Worm (Caenorhabditis elegans) whole organism, late embryonic: ENCODE measurements around the gene arv-1.
A peak's percentile ranks its signal among the peaks of the same experiment; 100 is the strongest.

Experiments used
- C38D4.7 ChIP-seq: fragments of 200-800 bp; sonication (Bioruptor generic); optimal IDR thresholded peaks from 2 replicates; lab custom pipeline; 2018; ENCODE audit warnings: mild to moderate bottlenecking, missing genetic modification characterization, moderate library complexity, missing compliant biosample characterization
- K02D7.2 ChIP-seq: sonication (generic microtip); optimal IDR thresholded peaks from 2 replicates; lab custom pipeline; 2017; ENCODE audit warnings: mild to moderate bottlenecking, missing genetic modification characterization, missing compliant biosample characterization
- K09A11.1 ChIP-seq: sonication (generic microtip); optimal IDR thresholded peaks from 2 replicates; lab custom pipeline; 2017; ENCODE audit warnings: antibody characterized with exemption, mild to moderate bottlenecking, missing genetic modification characterization, missing compliant biosample characterization; ENCODE audit not compliant: insufficient read depth
- T23F11.4 ChIP-seq: fragments of 200-800 bp; sonication (Bioruptor generic); optimal IDR thresholded peaks from 2 replicates; lab custom pipeline; 2018; ENCODE audit warnings: mild to moderate bottlenecking, missing genetic modification characterization, missing compliant biosample characterization
- ahr-1 ChIP-seq: sonication (generic microtip); optimal IDR thresholded peaks from 2 replicates; lab custom pipeline; 2016; ENCODE audit warnings: missing genetic modification characterization, missing compliant biosample characterization
- ama-1 ChIP-seq: fragments of 150-350 bp; optimal IDR thresholded peaks from 2 replicates; lab custom pipeline; 2014
- ceh-18 ChIP-seq: sonication (generic microtip); optimal IDR thresholded peaks from 2 replicates; lab custom pipeline; 2016; ENCODE audit warnings: missing genetic modification characterization, missing compliant biosample characterization
- ceh-19 ChIP-seq: fragments of 200-800 bp; sonication (Bioruptor generic); optimal IDR thresholded peaks from 2 replicates; lab custom pipeline; 2018; ENCODE audit warnings: mild to moderate bottlenecking, missing genetic modification characterization, missing compliant biosample characterization
- ceh-22 ChIP-seq: sonication (generic microtip); optimal IDR thresholded peaks from 2 replicates; lab custom pipeline; 2017; ENCODE audit warnings: missing biosample characterization, missing genetic modification characterization
- ceh-24 ChIP-seq: sonication (generic microtip); optimal IDR thresholded peaks from 2 replicates; lab custom pipeline; 2016; ENCODE audit warnings: mild to moderate bottlenecking, missing genetic modification characterization, missing compliant biosample characterization
- ceh-30 ChIP-seq: fragments of 150-350 bp; optimal IDR thresholded peaks from 2 replicates; lab custom pipeline; 2014; ENCODE audit warnings: missing biosample characterization, missing genetic modification characterization
- ceh-45 ChIP-seq: fragments of 200-800 bp; sonication (Bioruptor generic); IDR thresholded peaks from 2 replicates; pipeline ENCODE4 v1.3.6; 2022; ENCODE audit warnings: missing genetic modification reagents, missing genetic modification characterization, missing compliant biosample characterization
- ceh-48 ChIP-seq: sonication (generic microtip); optimal IDR thresholded peaks from 2 replicates; lab custom pipeline; 2016; ENCODE audit warnings: missing genetic modification characterization, inconsistent platforms, missing compliant biosample characterization
- ceh-6 ChIP-seq: fragments of 200-800 bp; sonication (Bioruptor generic); optimal IDR thresholded peaks from 2 replicates; lab custom pipeline; 2018; ENCODE audit warnings: mild to moderate bottlenecking, missing genetic modification characterization, missing compliant biosample characterization
- che-1 ChIP-seq: sonication (generic microtip); optimal IDR thresholded peaks from 2 replicates; lab custom pipeline; 2016; ENCODE audit warnings: mild to moderate bottlenecking, missing genetic modification characterization, missing compliant biosample characterization
- dmd-4 ChIP-seq: sonication (generic microtip); optimal IDR thresholded peaks from 2 replicates; lab custom pipeline; 2016; ENCODE audit warnings: borderline replicate concordance, missing genetic modification characterization, missing compliant biosample characterization
- dve-1 ChIP-seq: sonication (generic microtip); optimal IDR thresholded peaks from 2 replicates; lab custom pipeline; 2017; ENCODE audit warnings: antibody characterized with exemption, mild to moderate bottlenecking, missing genetic modification characterization, missing compliant biosample characterization
- elt-2 ChIP-seq: sonication (generic microtip); optimal IDR thresholded peaks from 2 replicates; lab custom pipeline; 2016; ENCODE audit warnings: missing genetic modification reagents, missing genetic modification characterization, missing compliant biosample characterization
- ets-4 ChIP-seq: sonication (generic microtip); optimal IDR thresholded peaks from 2 replicates; lab custom pipeline; 2016; ENCODE audit warnings: missing genetic modification characterization, missing compliant biosample characterization
- eyg-1 ChIP-seq: sonication (generic microtip); optimal IDR thresholded peaks from 2 replicates; lab custom pipeline; 2016; ENCODE audit warnings: missing genotype, missing genetic modification characterization, missing compliant biosample characterization
- fax-1 ChIP-seq: sonication (generic microtip); optimal IDR thresholded peaks from 2 replicates; lab custom pipeline; 2016; ENCODE audit warnings: missing genotype, missing genetic modification characterization, missing compliant biosample characterization
- fkh-10 ChIP-seq: fragments of 150-350 bp; optimal IDR thresholded peaks from 2 replicates; lab custom pipeline; 2014; ENCODE audit warnings: missing biosample characterization, missing genetic modification reagents, missing genetic modification characterization
- fkh-6 ChIP-seq: sonication (generic microtip); optimal IDR thresholded peaks from 2 replicates; lab custom pipeline; 2016; ENCODE audit warnings: missing genetic modification characterization, missing compliant biosample characterization
- hlh-13 ChIP-seq: fragments of 200-800 bp; sonication (Bioruptor generic); optimal IDR thresholded peaks from 2 replicates; lab custom pipeline; 2018; ENCODE audit warnings: mild to moderate bottlenecking, missing genetic modification characterization, missing compliant biosample characterization
- hlh-15 ChIP-seq: sonication (generic microtip); optimal IDR thresholded peaks from 2 replicates; lab custom pipeline; 2016; ENCODE audit warnings: missing genetic modification characterization, missing compliant biosample characterization
- hlh-30 ChIP-seq: sonication (generic microtip); optimal IDR thresholded peaks from 2 replicates; lab custom pipeline; 2017; ENCODE audit warnings: antibody characterized with exemption, missing genetic modification characterization, missing compliant biosample characterization; ENCODE audit not compliant: insufficient read depth
- hlh-6 ChIP-seq: sonication (generic microtip); optimal IDR thresholded peaks from 2 replicates; lab custom pipeline; 2016; ENCODE audit warnings: missing genotype, missing genetic modification characterization, missing compliant biosample characterization
- hlh-8 ChIP-seq: sonication (generic microtip); optimal IDR thresholded peaks from 2 replicates; lab custom pipeline; 2016; ENCODE audit warnings: missing genotype, missing genetic modification characterization, missing compliant biosample characterization
- lim-6 ChIP-seq: sonication (generic microtip); optimal IDR thresholded peaks from 2 replicates; lab custom pipeline; 2016; ENCODE audit warnings: missing genetic modification characterization, missing compliant biosample characterization
- lin-11 ChIP-seq: fragments of 200-800 bp; sonication (Bioruptor generic); optimal IDR thresholded peaks from 2 replicates; lab custom pipeline; 2018; ENCODE audit warnings: mild to moderate bottlenecking, missing genetic modification characterization, missing compliant biosample characterization
- madf-2 ChIP-seq: sonication (generic microtip); optimal IDR thresholded peaks from 2 replicates; lab custom pipeline; 2017; ENCODE audit warnings: missing genetic modification characterization, missing compliant biosample characterization
- mec-3 ChIP-seq: sonication (generic microtip); optimal IDR thresholded peaks from 2 replicates; lab custom pipeline; 2016; ENCODE audit warnings: borderline replicate concordance, missing genetic modification characterization, missing compliant biosample characterization
- nhr-11 ChIP-seq: fragments of 150-350 bp; optimal IDR thresholded peaks from 2 replicates; lab custom pipeline; 2014; ENCODE audit warnings: missing biosample characterization, missing genetic modification characterization
- npax-4 ChIP-seq: sonication (generic microtip); optimal IDR thresholded peaks from 2 replicates; lab custom pipeline; 2016; ENCODE audit warnings: missing genetic modification characterization, missing compliant biosample characterization
- odd-2 ChIP-seq: sonication (generic microtip); optimal IDR thresholded peaks from 2 replicates; lab custom pipeline; 2017; ENCODE audit warnings: antibody characterized with exemption, mild to moderate bottlenecking, missing genetic modification characterization, missing compliant biosample characterization
- pag-3 ChIP-seq: sonication (generic microtip); optimal IDR thresholded peaks from 2 replicates; lab custom pipeline; 2016; ENCODE audit warnings: missing compliant biosample characterization, missing genetic modification characterization, borderline replicate concordance
- pat-9 ChIP-seq: fragments of 200-800 bp; sonication (Bioruptor generic); optimal IDR thresholded peaks from 2 replicates; lab custom pipeline; 2018; ENCODE audit warnings: mild to moderate bottlenecking, missing genetic modification characterization, moderate library complexity, missing compliant biosample characterization
- pax-1 ChIP-seq: fragments of 150-350 bp; optimal IDR thresholded peaks from 2 replicates; lab custom pipeline; 2014; ENCODE audit warnings: missing biosample characterization, missing genetic modification characterization
- pha-4 ChIP-seq: fragments of 150-350 bp; optimal IDR thresholded peaks from 2 replicates; lab custom pipeline; 2018; ENCODE audit warnings: missing biosample characterization, missing genetic modification reagents, missing genetic modification characterization
- pqm-1 ChIP-seq: sonication (generic microtip); optimal IDR thresholded peaks from 2 replicates; lab custom pipeline; 2016; ENCODE audit warnings: missing genetic modification characterization, missing compliant biosample characterization
- pros-1 ChIP-seq: fragments of 150-350 bp; optimal IDR thresholded peaks from 2 replicates; lab custom pipeline; 2014; ENCODE audit warnings: missing biosample characterization, missing genetic modification reagents, missing genetic modification characterization
- ref-2 ChIP-seq: sonication (generic microtip); optimal IDR thresholded peaks from 2 replicates; lab custom pipeline; 2016; ENCODE audit warnings: missing genetic modification characterization, missing compliant biosample characterization
- rnt-1 ChIP-seq: sonication (generic microtip); optimal IDR thresholded peaks from 2 replicates; lab custom pipeline; 2016; ENCODE audit warnings: missing genetic modification characterization, missing compliant biosample characterization
- sox-2 ChIP-seq: fragments of 200-800 bp; sonication (Bioruptor generic); IDR thresholded peaks from 2 replicates; pipeline ENCODE4 v1.3.6; 2022; ENCODE audit warnings: missing genetic modification reagents, missing genetic modification characterization, missing compliant biosample characterization
- sox-4 ChIP-seq: sonication (generic microtip); optimal IDR thresholded peaks from 2 replicates; lab custom pipeline; 2017; ENCODE audit warnings: mild to moderate bottlenecking, missing genetic modification characterization, inconsistent platforms, missing compliant biosample characterization
- tbx-2 ChIP-seq: sonication (generic microtip); optimal IDR thresholded peaks from 2 replicates; lab custom pipeline; 2016; ENCODE audit warnings: missing genetic modification characterization, missing compliant biosample characterization
- tbx-7 ChIP-seq: sonication (generic microtip); optimal IDR thresholded peaks from 2 replicates; lab custom pipeline; 2016; ENCODE audit warnings: missing genotype, missing genetic modification characterization, missing compliant biosample characterization
- ttx-3 ChIP-seq: sonication (generic microtip); optimal IDR thresholded peaks from 2 replicates; lab custom pipeline; 2016; ENCODE audit warnings: missing genetic modification reagents, missing genetic modification characterization, missing compliant biosample characterization
- unc-3 ChIP-seq, 2 experiments: fragments of 200-800 bp in 1 of 2; sonication (Bioruptor generic) in 1 of 2; sonication (generic microtip) in 1 of 2; conservative IDR thresholded peaks in 1 of 2; optimal IDR thresholded peaks in 1 of 2; 2 replicates each; pipeline versions ENCODE4 v1.3.6 to Lab custom; 2016 to 2022; ENCODE audit warnings: missing compliant biosample characterization in 2 of 2, missing genetic modification characterization in 2 of 2, missing genetic modification reagents in 1 of 2
- unc-42 ChIP-seq: sonication (generic microtip); optimal IDR thresholded peaks from 2 replicates; lab custom pipeline; 2016; ENCODE audit warnings: missing genotype, missing genetic modification characterization, missing compliant biosample characterization
- unc-55 ChIP-seq: sonication (generic microtip); optimal IDR thresholded peaks from 2 replicates; lab custom pipeline; 2017; ENCODE audit warnings: missing biosample characterization, missing genetic modification reagents, missing genetic modification characterization
- unc-86 ChIP-seq: sonication (generic microtip); optimal IDR thresholded peaks from 2 replicates; lab custom pipeline; 2016; ENCODE audit warnings: missing genetic modification characterization, missing compliant biosample characterization
- zip-5 ChIP-seq: sonication (generic microtip); optimal IDR thresholded peaks from 2 replicates; lab custom pipeline; 2016; ENCODE audit warnings: missing genetic modification characterization, missing compliant biosample characterization
- ztf-16 ChIP-seq: sonication (generic microtip); optimal IDR thresholded peaks from 2 replicates; lab custom pipeline; 2017; ENCODE audit warnings: missing genetic modification characterization, missing compliant biosample characterization

The arv-1 gene

DNA sequence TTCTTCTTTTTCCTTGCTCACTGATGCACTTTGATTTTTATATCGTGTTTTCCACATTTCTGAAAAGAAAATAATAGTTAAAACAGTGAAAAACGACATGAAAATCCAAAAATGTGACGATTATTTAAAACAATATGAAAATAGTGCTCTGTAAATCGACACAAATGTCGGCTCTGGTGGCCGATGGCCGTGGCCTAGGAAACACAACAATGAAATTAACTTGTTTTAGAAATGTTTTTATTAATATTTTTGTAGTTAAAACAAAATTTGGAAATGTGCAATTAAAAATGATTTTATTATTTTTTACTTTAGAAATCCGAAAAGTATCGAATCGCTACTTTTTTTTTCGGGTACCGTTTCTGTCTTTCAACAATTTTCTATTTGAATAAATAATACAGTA lies at the start of gene arv-1:
Gene arv-1 (minus strand): TSS at position 65 of the 400 bp plus-strand sequence.
- no peak for TF ChIP-seq ttx-3 (tag; lab: Kevin White, UChicago)
- TF ChIP-seq lim-6 (tag; lab: Kevin White, UChicago), result no peak
- no peak for TF ChIP-seq ama-1 (lab: Kevin White, UChicago)
- TF ChIP-seq rnt-1 (tag; lab: Kevin White, UChicago), result no peak
- TF ChIP-seq nhr-11 (tag; lab: Kevin White, UChicago), result no peak
- TF ChIP-seq dmd-4 (tag; lab: Kevin White, UChicago), result no peak
- no peak for TF ChIP-seq lin-11 (tag; lab: Kevin White, UChicago)
- TF ChIP-seq zip-5 (tag; lab: Kevin White, UChicago), result peak; percentile 54
- TF ChIP-seq K09A11.1 (tag; lab: Kevin White, UChicago), result no peak
- TF ChIP-seq pha-4 (tag; lab: Kevin White, UChicago), result no peak
- TF ChIP-seq pag-3 (tag; lab: Kevin White, UChicago), result no peak
- TF ChIP-seq fax-1, result peak; percentile 36
- TF ChIP-seq ref-2 (tag; lab: Kevin White, UChicago), result peak; percentile 24
- TF ChIP-seq pax-1 (tag; lab: Kevin White, UChicago), result no peak
- TF ChIP-seq madf-2, result no peak
- TF ChIP-seq unc-3 (GFP tag; conservative IDR thresholded peaks at IDR 0.05; lab: Robert Waterston, UW), result no peak
- TF ChIP-seq unc-3 (tag; optimal IDR thresholded peaks at IDR 0.05; lab: Kevin White, UChicago), result no peak
- TF ChIP-seq elt-2 (tag; lab: Kevin White, UChicago), result peak; percentile 19
- no peak for TF ChIP-seq fkh-6 (tag; lab: Kevin White, UChicago)
- no peak for TF ChIP-seq ceh-30 (tag; lab: Kevin White, UChicago)
- TF ChIP-seq eyg-1 (tag; lab: Kevin White, UChicago), result no peak
- TF ChIP-seq npax-4 (tag; lab: Kevin White, UChicago), result no peak
- TF ChIP-seq ceh-24, result no peak
- TF ChIP-seq sox-2 (GFP tag; lab: Robert Waterston, UW), result 0 out of 2 replicates have a peak, but pooled peaks have one; percentile 22
- TF ChIP-seq che-1, result no peak
- peak; percentile 65 for TF ChIP-seq hlh-8 (tag; lab: Kevin White, UChicago)
- TF ChIP-seq hlh-6 (tag; lab: Kevin White, UChicago), result no peak
- TF ChIP-seq hlh-13, result no peak
- TF ChIP-seq C38D4.7 (GFP tag; lab: Kevin White, UChicago), result peak; percentile 26
- no peak for TF ChIP-seq ceh-18 (tag; lab: Kevin White, UChicago)
- TF ChIP-seq K02D7.2, result no peak
- TF ChIP-seq hlh-15, result no peak
- TF ChIP-seq ceh-19 (GFP tag; lab: Kevin White, UChicago), result no peak
- no peak for TF ChIP-seq hlh-30 (tag; lab: Kevin White, UChicago)
- TF ChIP-seq T23F11.4 (GFP tag; lab: Kevin White, UChicago), result no peak
- peak; percentile 42 for TF ChIP-seq unc-42 (tag; lab: Kevin White, UChicago)
- no peak for TF ChIP-seq pat-9 (tag; lab: Kevin White, UChicago)
- TF ChIP-seq ceh-6 (GFP tag; lab: Kevin White, UChicago), result no peak
- no peak for TF ChIP-seq dve-1
- TF ChIP-seq ets-4 (tag; lab: Kevin White, UChicago), result peak; percentile 70
- no peak for TF ChIP-seq sox-4 (tag; lab: Kevin White, UChicago)
- no peak for TF ChIP-seq unc-55 (GFP tag; lab: Kevin White, UChicago)
- no peak for TF ChIP-seq ceh-48 (tag; lab: Kevin White, UChicago)
- TF ChIP-seq pros-1 (tag; lab: Kevin White, UChicago), result no peak
- TF ChIP-seq tbx-2 (tag; lab: Kevin White, UChicago), result peak; percentile 81
- TF ChIP-seq unc-86 (tag; lab: Kevin White, UChicago), result no peak
- TF ChIP-seq ceh-45 (GFP tag; lab: Robert Waterston, UW), result no peak
- TF ChIP-seq ahr-1 (tag; lab: Kevin White, UChicago), result no peak
- no peak for TF ChIP-seq odd-2
- peak; percentile 74 for TF ChIP-seq tbx-7 (tag; lab: Kevin White, UChicago)
- no peak for TF ChIP-seq mec-3
- TF ChIP-seq ztf-16 (tag; lab: Kevin White, UChicago), result no peak
- TF ChIP-seq ceh-22 (tag; lab: Kevin White, UChicago), result no peak
- TF ChIP-seq fkh-10 (GFP tag; lab: Kevin White, UChicago), result no peak
- TF ChIP-seq pqm-1 (tag; lab: Kevin White, UChicago), result no peak
